Worm (Caenorhabditis elegans) whole organism, L4 larva: ENCODE results near the gene marc-5.
A peak's percentile ranks its signal among the peaks of the same experiment; 100 is the strongest.

Experiments used
- D1046.2 ChIP-seq: fragments of 200-800 bp; sonication (Bioruptor generic); IDR thresholded peaks from 2 replicates; pipeline ENCODE4 v1.3.6; 2022; ENCODE audit warnings: missing genetic modification characterization, missing compliant biosample characterization
- F37D6.2 ChIP-seq: sonication (generic microtip); optimal IDR thresholded peaks from 2 replicates; lab custom pipeline; 2016; ENCODE audit warnings: mild to moderate bottlenecking, missing genetic modification characterization, missing compliant biosample characterization
- T20F7.1 ChIP-seq: fragments of 200-800 bp; sonication (Bioruptor generic); optimal IDR thresholded peaks from 2 replicates; lab custom pipeline; 2018; ENCODE audit warnings: mild to moderate bottlenecking, missing genetic modification characterization, missing compliant biosample characterization
- T26A8.4 ChIP-seq: fragments of 200-800 bp; sonication (Bioruptor generic); IDR thresholded peaks from 2 replicates; pipeline ENCODE4 v1.3.6; 2022; ENCODE audit warnings: missing genetic modification characterization, missing compliant biosample characterization
- Y105C5A.15 ChIP-seq: fragments of 200-800 bp; sonication (Bioruptor generic); IDR thresholded peaks from 2 replicates; pipeline ENCODE4 v1.3.6; 2022; ENCODE audit warnings: missing genetic modification characterization, missing compliant biosample characterization
- Y48G9A.11 ChIP-seq: fragments of 200-800 bp; sonication (Bioruptor generic); IDR thresholded peaks from 2 replicates; pipeline ENCODE4 v1.3.6; 2022; ENCODE audit warnings: missing genetic modification reagents, missing genetic modification characterization, missing compliant biosample characterization
- ZK337.2 ChIP-seq: fragments of 200-800 bp; sonication (Bioruptor generic); IDR thresholded peaks from 2 replicates; pipeline ENCODE4 v1.3.6; 2022; ENCODE audit warnings: missing genetic modification reagents, missing genetic modification characterization, missing compliant biosample characterization
- ZK546.5 ChIP-seq, 2 experiments: sonication (generic microtip); optimal IDR thresholded peaks; 2 replicates each; lab custom pipeline; 2017; ENCODE audit warnings: missing biosample characterization in 2 of 2, missing genetic modification characterization in 2 of 2
- aha-1 ChIP-seq: fragments of 150-350 bp; peaks from one replicate; lab custom pipeline; 2014; ENCODE audit warnings: missing biosample characterization, missing genetic modification characterization
- arid-1 ChIP-seq: fragments of 200-800 bp; sonication (Bioruptor generic); conservative IDR thresholded peaks from 2 replicates; pipeline ENCODE4 v1.3.6; 2022; ENCODE audit warnings: missing genetic modification reagents, missing genetic modification characterization, missing compliant biosample characterization
- ceh-28 ChIP-seq: fragments of 150-350 bp; optimal IDR thresholded peaks from 2 replicates; lab custom pipeline; 2014; ENCODE audit warnings: missing biosample characterization, missing genetic modification reagents, missing genetic modification characterization
- ceh-32 ChIP-seq: sonication (generic microtip); optimal IDR thresholded peaks from 2 replicates; lab custom pipeline; 2016; ENCODE audit warnings: mild to moderate bottlenecking, missing genetic modification characterization, missing compliant biosample characterization; ENCODE audit not compliant: poor library complexity
- ceh-82 ChIP-seq: sonication (generic microtip); optimal IDR thresholded peaks from 2 replicates; lab custom pipeline; 2017; ENCODE audit warnings: missing biosample characterization, missing genetic modification characterization
- ctbp-1 ChIP-seq: fragments of 200-800 bp; sonication (Bioruptor generic); IDR thresholded peaks from 2 replicates; pipeline ENCODE4 v1.3.6; 2022; ENCODE audit warnings: missing genetic modification reagents, missing genetic modification characterization, missing compliant biosample characterization
- daf-19 ChIP-seq: fragments of 200-800 bp; sonication (Bioruptor generic); conservative IDR thresholded peaks from 2 replicates; pipeline ENCODE4 v1.3.6; 2022; ENCODE audit warnings: missing genetic modification characterization, missing compliant biosample characterization
- dmd-6 ChIP-seq: fragments of 200-800 bp; sonication (Bioruptor generic); IDR thresholded peaks from 2 replicates; pipeline ENCODE4 v1.3.6; 2022; ENCODE audit warnings: missing genetic modification reagents, missing genetic modification characterization, missing compliant biosample characterization
- dmd-9 ChIP-seq: fragments of 200-800 bp; sonication (Bioruptor generic); IDR thresholded peaks from 2 replicates; pipeline ENCODE4 v1.3.6; 2022; ENCODE audit warnings: missing genetic modification reagents, missing genetic modification characterization, missing compliant biosample characterization
- dve-1 ChIP-seq: sonication (generic microtip); optimal IDR thresholded peaks from 2 replicates; lab custom pipeline; 2017; ENCODE audit warnings: antibody characterized with exemption, mild to moderate bottlenecking, missing genetic modification characterization, missing compliant biosample characterization; ENCODE audit not compliant: insufficient read depth
- egl-43 ChIP-seq: fragments of 200-800 bp; sonication (Bioruptor generic); IDR thresholded peaks from 2 replicates; pipeline ENCODE4 v1.3.6; 2022; ENCODE audit warnings: missing genetic modification reagents, missing genetic modification characterization, missing compliant biosample characterization
- fkh-10 ChIP-seq: fragments of 150-350 bp; optimal IDR thresholded peaks from 2 replicates; lab custom pipeline; 2014; ENCODE audit warnings: missing biosample characterization, missing genetic modification reagents, missing genetic modification characterization
- gei-8 ChIP-seq: fragments of 200-800 bp; sonication (Bioruptor generic); optimal IDR thresholded peaks from 2 replicates; lab custom pipeline; 2018; ENCODE audit warnings: mild to moderate bottlenecking, missing genetic modification characterization, missing compliant biosample characterization
- hlh-11 ChIP-seq: fragments of 200-800 bp; sonication (Bioruptor generic); optimal IDR thresholded peaks from 2 replicates; lab custom pipeline; 2018; ENCODE audit warnings: mild to moderate bottlenecking, missing genetic modification characterization, missing compliant biosample characterization
- hlh-30 ChIP-seq: sonication (generic microtip); optimal IDR thresholded peaks from 2 replicates; lab custom pipeline; 2017; ENCODE audit warnings: antibody characterized with exemption, mild to moderate bottlenecking, missing genetic modification characterization, missing compliant biosample characterization; ENCODE audit not compliant: insufficient read depth
- jun-1 ChIP-seq: fragments of 150-350 bp; optimal IDR thresholded peaks from 2 replicates; lab custom pipeline; 2014; ENCODE audit warnings: missing biosample characterization, missing genetic modification reagents, missing genetic modification characterization
- lim-7 ChIP-seq: fragments of 200-800 bp; sonication (Bioruptor generic); IDR thresholded peaks from 2 replicates; pipeline ENCODE4 v1.3.6; 2022; ENCODE audit warnings: missing genetic modification characterization, missing compliant biosample characterization
- lin-13 ChIP-seq: fragments of 150-350 bp; optimal IDR thresholded peaks from 2 replicates; lab custom pipeline; 2014; ENCODE audit warnings: missing biosample characterization, missing genetic modification reagents, missing genetic modification characterization
- lin-15B ChIP-seq: fragments of 150-350 bp; sonication (generic microtip); optimal IDR thresholded peaks from 3 replicates; lab custom pipeline; 2014; ENCODE audit warnings: missing biosample characterization, missing genetic modification characterization
- lin-39 ChIP-seq: fragments of 150-350 bp; optimal IDR thresholded peaks from 2 replicates; lab custom pipeline; 2014; ENCODE audit warnings: missing biosample characterization, missing genetic modification reagents, missing genetic modification characterization
- lir-3 ChIP-seq: sonication (generic microtip); optimal IDR thresholded peaks from 2 replicates; lab custom pipeline; 2016; ENCODE audit warnings: mild to moderate bottlenecking, missing genetic modification characterization, missing compliant biosample characterization
- madf-5 ChIP-seq, 2 experiments: fragments of 200-800 bp; sonication (Bioruptor generic); IDR thresholded peaks; 2 replicates each; pipeline ENCODE4 v1.3.6; 2022; ENCODE audit warnings: missing compliant biosample characterization in 2 of 2, missing genetic modification characterization in 2 of 2
- mdt-29 ChIP-seq: fragments of 200-800 bp; sonication (Bioruptor generic); IDR thresholded peaks from 2 replicates; pipeline ENCODE4 v1.3.6; 2022; ENCODE audit warnings: missing genetic modification reagents, missing genetic modification characterization, missing compliant biosample characterization
- nhr-102 ChIP-seq: sonication (generic microtip); optimal IDR thresholded peaks from 2 replicates; lab custom pipeline; 2016; ENCODE audit warnings: mild to moderate bottlenecking, missing genetic modification characterization, moderate library complexity, missing compliant biosample characterization
- nhr-11 ChIP-seq: fragments of 150-350 bp; optimal IDR thresholded peaks from 2 replicates; lab custom pipeline; 2014; ENCODE audit warnings: missing biosample characterization, missing genetic modification characterization
- nhr-237 ChIP-seq: sonication (generic microtip); optimal IDR thresholded peaks from 2 replicates; lab custom pipeline; 2017; ENCODE audit warnings: missing biosample characterization, missing genetic modification characterization
- nhr-25 ChIP-seq: sonication (generic microtip); optimal IDR thresholded peaks from 2 replicates; lab custom pipeline; 2017; ENCODE audit warnings: missing genetic modification characterization, mild to moderate bottlenecking, missing compliant biosample characterization, antibody characterized with exemption, moderate library complexity, borderline replicate concordance; ENCODE audit not compliant: insufficient read depth
- pha-4 ChIP-seq, 2 experiments: fragments of 150-350 bp in 1 of 2; fragments of 200-800 bp in 1 of 2; sonication (Bioruptor generic) in 1 of 2; IDR thresholded peaks in 1 of 2; optimal IDR thresholded peaks in 1 of 2; 2 replicates each; pipeline versions ENCODE4 v1.3.6 to Lab custom; 2014 to 2022; ENCODE audit warnings: missing genetic modification characterization in 2 of 2, missing genetic modification reagents in 2 of 2, missing biosample characterization in 1 of 2, missing compliant biosample characterization in 1 of 2
- set-16 ChIP-seq: fragments of 200-800 bp; sonication (Bioruptor generic); IDR thresholded peaks from 2 replicates; pipeline ENCODE4 v1.3.6; 2022; ENCODE audit warnings: missing genetic modification reagents, missing genetic modification characterization, missing compliant biosample characterization
- unc-39 ChIP-seq: sonication (generic microtip); optimal IDR thresholded peaks from 2 replicates; lab custom pipeline; 2017; ENCODE audit warnings: missing biosample characterization, missing genetic modification characterization
- vab-7 ChIP-seq: fragments of 200-800 bp; sonication (Bioruptor generic); IDR thresholded peaks from 2 replicates; pipeline ENCODE4 v1.3.6; 2022; ENCODE audit warnings: missing genetic modification reagents, missing genetic modification characterization, missing compliant biosample characterization
- zip-2 ChIP-seq: fragments of 150-350 bp; optimal IDR thresholded peaks from 2 replicates; lab custom pipeline; 2014; ENCODE audit warnings: missing biosample characterization, missing genetic modification characterization

The marc-5 gene

DNA sequence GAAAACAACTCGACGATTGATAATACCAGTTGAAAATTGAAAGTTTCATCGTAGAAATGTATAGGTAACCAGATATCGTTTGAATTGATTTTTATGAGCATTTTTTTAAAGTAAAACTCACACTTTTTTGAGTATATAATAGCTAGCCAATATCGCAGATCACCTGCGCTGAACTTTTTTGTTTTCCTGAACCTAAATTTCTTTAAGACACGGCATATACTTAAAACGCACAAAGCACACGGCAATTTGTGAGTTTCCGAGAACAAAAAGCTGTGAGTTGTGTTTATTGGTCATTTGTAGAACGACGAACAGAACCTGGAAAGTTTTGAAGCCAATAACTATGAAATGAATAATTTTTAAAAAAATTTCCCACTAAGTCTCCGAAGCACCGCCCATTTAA lies 22.5 kb upstream of the marc-5 start, which contains the start of gene sre-29:
TSS of gene sre-29 (minus strand) at position 101 of the 400 bp plus-strand sequence.
- TF ChIP-seq unc-39 (tag; lab: Kevin White, UChicago) (no peak), T20F7.1 (GFP tag; lab: Kevin White, UChicago) (no peak), ceh-82 (tag; lab: Kevin White, UChicago) (no peak), hlh-11 (tag; lab: Kevin White, UChicago) (no peak), fkh-10 (GFP tag; lab: Kevin White, UChicago) (no peak), hlh-30 (no peak), ceh-32 (tag; lab: Kevin White, UChicago) (no peak), nhr-102 (tag; lab: Kevin White, UChicago) (no peak), ZK546.5 (tag; optimal IDR thresholded peaks at IDR 0.05; lab: Kevin White, UChicago) (no peak)

DNA sequence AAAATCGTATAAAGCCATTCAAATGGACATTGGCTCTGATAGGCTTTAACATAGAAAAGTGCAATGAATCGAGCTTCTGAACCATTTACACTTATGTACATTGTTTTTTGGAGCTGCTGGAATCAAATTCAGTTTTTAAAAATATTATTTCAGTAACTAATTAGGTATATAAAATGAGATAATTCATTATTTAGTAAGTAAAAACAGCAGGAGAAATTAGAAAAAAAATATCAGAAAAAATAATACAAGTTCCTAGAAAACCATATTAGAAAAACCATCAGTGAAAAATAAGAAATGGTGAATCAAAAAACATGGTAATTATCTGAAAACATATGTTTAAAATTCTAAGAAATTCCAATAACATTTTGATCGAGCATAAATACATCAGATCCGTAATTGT lies 18.3 kb upstream of the marc-5 start, which contains the start of gene F57G9.7:
TSS of gene F57G9.7 (minus strand) at position 101 of the 400 bp plus-strand sequence.
- TF ChIP-seq dmd-6 (GFP tag; lab: Robert Waterston, UW) = no peak
- no peak for TF ChIP-seq mdt-29 (GFP tag; lab: Robert Waterston, UW)
- TF ChIP-seq nhr-25 = no peak
- TF ChIP-seq dve-1 (tag; lab: Kevin White, UChicago) = no peak
- TF ChIP-seq dmd-9 (GFP tag; lab: Robert Waterston, UW) = no peak
- TF ChIP-seq zip-2 (tag; lab: Kevin White, UChicago) = no peak
- TF ChIP-seq egl-43 = no peak
- TF ChIP-seq daf-19 (GFP tag; lab: Robert Waterston, UW) = no peak
- no peak for TF ChIP-seq lim-7 (GFP tag; lab: Robert Waterston, UW)
- TF ChIP-seq Y105C5A.15 (GFP tag; lab: Robert Waterston, UW) = no peak
- TF ChIP-seq ctbp-1 (GFP tag; lab: Robert Waterston, UW) = no peak
- TF ChIP-seq fkh-10 (GFP tag; lab: Kevin White, UChicago) = no peak
- TF ChIP-seq lir-3 (tag; lab: Kevin White, UChicago) = no peak
- no peak for TF ChIP-seq jun-1 (tag; lab: Kevin White, UChicago)
- no peak for TF ChIP-seq ZK337.2 (GFP tag; lab: Robert Waterston, UW)

DNA sequence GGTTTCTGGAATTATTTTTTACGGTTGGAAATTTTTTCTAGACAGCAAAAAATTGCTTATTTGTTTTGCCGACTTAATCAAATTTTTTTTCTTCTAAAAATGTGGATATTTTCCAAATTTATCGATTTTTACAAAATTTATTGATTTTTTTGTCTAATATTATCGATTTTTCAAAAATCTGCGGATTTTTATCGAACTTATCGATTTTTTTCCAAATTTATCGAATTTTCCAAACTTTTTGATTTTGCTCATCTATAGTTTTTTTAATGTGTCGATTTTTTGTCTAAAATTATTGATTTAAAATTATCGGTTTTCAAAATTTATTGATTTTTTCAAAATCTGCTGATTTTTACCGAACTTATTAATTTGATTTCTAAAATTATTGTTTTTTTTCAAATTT lies 14.8 kb upstream of the marc-5 start:
- no peak for TF ChIP-seq hlh-30
- peak; percentile 68 for TF ChIP-seq aha-1 (tag; lab: Kevin White, UChicago)
- TF ChIP-seq ceh-28 (tag; lab: Kevin White, UChicago) = peak; percentile 89

DNA sequence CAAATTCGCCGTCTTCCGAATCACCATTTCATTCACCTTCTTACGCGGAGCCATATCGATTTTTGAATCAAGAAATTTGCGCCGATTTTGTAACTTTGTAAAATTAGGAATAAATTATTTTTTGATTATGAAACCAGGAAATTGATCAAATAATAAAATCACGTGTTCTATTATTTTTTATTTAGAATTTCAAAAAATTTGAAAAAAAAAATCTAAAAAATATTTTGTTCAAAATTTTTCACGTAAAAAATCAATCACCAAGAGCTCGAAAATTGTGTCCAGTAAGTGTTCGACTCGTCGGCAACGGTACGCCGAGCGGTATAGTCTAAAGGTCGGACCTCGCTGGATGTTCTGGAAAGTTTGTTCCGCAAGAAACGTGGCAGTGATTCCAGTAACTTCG lies 14.4 kb upstream of the marc-5 start, which contains the start of gene Y57A10B.7:
TSS of gene Y57A10B.7 (minus strand) at position 101 of the 400 bp plus-strand sequence.
- TF ChIP-seq F37D6.2 (tag; lab: Kevin White, UChicago) = no peak

DNA sequence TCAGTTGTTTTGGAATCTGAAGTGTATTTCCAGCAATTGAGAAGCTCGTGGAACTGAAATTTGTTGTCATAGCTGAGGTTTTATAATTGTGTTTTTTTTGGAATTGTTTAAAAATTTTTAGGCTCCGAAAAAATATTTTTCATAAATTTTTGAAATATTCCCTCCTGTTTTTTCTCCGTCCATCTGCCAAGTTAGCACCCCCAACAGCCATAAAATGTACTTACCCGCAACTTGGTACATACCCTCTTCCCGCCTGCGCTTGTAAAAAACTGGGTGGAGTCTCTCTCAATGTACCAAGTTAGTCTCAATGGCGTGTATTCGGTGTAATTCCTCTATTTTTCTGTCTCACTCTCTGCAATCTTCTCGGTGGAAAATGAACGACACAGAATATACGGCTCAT lies 10.5 kb upstream of the marc-5 start, which contains the start of gene Y57A10B.6:
TSS of gene Y57A10B.6 (plus strand) at position 301 of the 400 bp plus-strand sequence.
- TF ChIP-seq lin-13 = no peak
- no peak for TF ChIP-seq D1046.2 (GFP tag; lab: Robert Waterston, UW)
- no peak for TF ChIP-seq lin-15B (tag; lab: Kevin White, UChicago)
- no peak for TF ChIP-seq nhr-11 (tag; lab: Kevin White, UChicago)
- no peak for TF ChIP-seq arid-1
- TF ChIP-seq ceh-28 (tag; lab: Kevin White, UChicago) = no peak
- TF ChIP-seq lin-39 (tag; lab: Kevin White, UChicago) = no peak
- TF ChIP-seq ZK546.5 (tag; optimal IDR thresholded peaks at IDR 0.05; lab: Kevin White, UChicago) = no peak
- no peak for TF ChIP-seq pha-4 (GFP tag; IDR thresholded peaks at IDR 0.05; lab: Robert Waterston, UW)
- no peak for TF ChIP-seq pha-4 (tag; optimal IDR thresholded peaks at IDR 0.05; lab: Kevin White, UChicago)
- TF ChIP-seq aha-1 (tag; lab: Kevin White, UChicago) = no peak
- TF ChIP-seq fkh-10 (GFP tag; lab: Kevin White, UChicago) = no peak
- TF ChIP-seq dmd-6 (GFP tag; lab: Robert Waterston, UW) = no peak
- no peak for TF ChIP-seq T26A8.4 (GFP tag; lab: Robert Waterston, UW)
- no peak for TF ChIP-seq Y48G9A.11 (GFP tag; lab: Robert Waterston, UW)
- no peak for TF ChIP-seq vab-7 (GFP tag; lab: Robert Waterston, UW)
- no peak for TF ChIP-seq gei-8 (GFP tag; lab: Kevin White, UChicago)
- no peak for TF ChIP-seq nhr-237 (tag; lab: Kevin White, UChicago)
- TF ChIP-seq set-16 (GFP tag; lab: Robert Waterston, UW) = no peak
- no peak for TF ChIP-seq madf-5 (GFP tag; IDR thresholded peaks at IDR 0.05; lab: Robert Waterston, UW)
- TF ChIP-seq ceh-82 (tag; lab: Kevin White, UChicago) = no peak
